Fruit fly (Drosophila melanogaster): ENCODE results near the gene CG46399.

DNA sequence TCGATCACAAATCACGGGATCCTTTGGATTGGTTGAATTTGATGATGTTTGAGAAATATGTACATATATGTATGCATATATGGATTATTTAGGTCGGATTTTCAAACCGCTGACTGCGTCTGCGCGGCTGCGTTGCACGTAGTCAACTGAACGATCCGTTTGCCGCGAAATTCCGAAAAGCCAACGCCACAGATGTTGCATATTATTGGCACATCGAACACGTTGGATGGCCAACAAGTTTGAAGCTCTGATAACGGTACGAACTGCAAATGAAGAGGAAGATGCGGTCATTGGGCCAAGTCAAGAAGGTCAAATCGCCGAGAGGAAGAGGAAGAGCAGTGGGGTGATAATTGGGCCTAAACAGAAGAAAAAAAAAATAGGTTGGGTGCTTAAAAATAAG, 12.0 kb downstream of the CG46399 start, which contains the start of gene CG9518:
- TF ChIP-seq CG8478 (optimal IDR thresholded peaks at IDR 0.05) (no peak), CTCF (optimal IDR thresholded peaks at IDR 0.05) (no peak)

Data from S2 (cell line).